Worm (Caenorhabditis elegans) whole organism, mixed stage, embryonic: ENCODE measurements around the gene nmr-1.

Source experiments
- blmp-1 ChIP-seq: fragments of 150-350 bp; optimal IDR thresholded peaks from 2 replicates; lab custom pipeline; 2014; ENCODE audit warnings: missing biosample characterization, missing genetic modification characterization
- flh-1 ChIP-seq: fragments of 200-800 bp; sonication (Bioruptor generic); optimal IDR thresholded peaks from 2 replicates; lab custom pipeline; 2018; ENCODE audit warnings: mild to moderate bottlenecking, missing genetic modification characterization, moderate library complexity, missing compliant biosample characterization
- nhr-12 ChIP-seq: fragments of 150-350 bp; optimal IDR thresholded peaks from 2 replicates; lab custom pipeline; 2014; ENCODE audit warnings: missing biosample characterization, missing genetic modification characterization
- nhr-237 ChIP-seq: fragments of 150-350 bp; optimal IDR thresholded peaks from 2 replicates; lab custom pipeline; 2014; ENCODE audit warnings: missing biosample characterization, missing genetic modification characterization
- nhr-76 ChIP-seq: sonication (generic microtip); optimal IDR thresholded peaks from 2 replicates; lab custom pipeline; 2017; ENCODE audit warnings: missing biosample characterization, missing genetic modification characterization
- sptf-1 ChIP-seq: sonication (generic microtip); optimal IDR thresholded peaks from 2 replicates; lab custom pipeline; 2017; ENCODE audit warnings: mild to moderate bottlenecking, missing genetic modification characterization, moderate library complexity, missing compliant biosample characterization
- unc-62 ChIP-seq: fragments of 150-350 bp; optimal IDR thresholded peaks from 2 replicates; lab custom pipeline; 2014; ENCODE audit warnings: missing biosample characterization, missing genetic modification reagents, missing genetic modification characterization
- ztf-11 ChIP-seq: fragments of 150-350 bp; optimal IDR thresholded peaks from 2 replicates; lab custom pipeline; 2014; ENCODE audit warnings: missing biosample characterization, missing genetic modification characterization

ce11 chrII:5455650-5456355 lies 9.4 kb upstream of the nmr-1 start, which contains the start of gene daz-1:
- TF ChIP-seq ztf-11 (tag; lab: Kevin White, UChicago) (no peak), blmp-1 (tag; lab: Kevin White, UChicago) (no peak), nhr-237 (tag; lab: Kevin White, UChicago) (no peak), unc-62 (no peak), nhr-76 (tag; lab: Kevin White, UChicago) (no peak), sptf-1 (no peak), flh-1 (GFP tag; lab: Kevin White, UChicago) (no peak), nhr-12 (tag; lab: Kevin White, UChicago) (no peak)
